Worm (Caenorhabditis elegans): ENCODE results near the gene tag-340.

DNA sequence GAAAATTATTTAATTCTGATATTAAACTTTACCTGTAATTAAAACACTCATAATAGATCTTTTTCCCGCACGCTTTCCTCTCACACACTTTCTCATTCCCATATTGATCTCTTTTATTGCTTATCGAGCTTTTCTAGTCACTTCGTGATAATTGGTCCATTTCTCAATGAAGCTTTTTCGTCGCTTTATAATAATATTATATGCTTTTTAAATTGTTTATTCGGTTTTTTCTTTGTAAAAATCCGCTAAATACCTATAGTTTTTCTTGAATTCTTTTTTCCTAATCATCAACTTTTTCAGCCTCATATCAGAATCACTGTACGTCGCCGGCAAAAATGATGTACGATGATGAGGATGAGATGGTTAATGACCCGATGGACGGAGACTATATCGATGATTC, 39.0 kb downstream of the tag-340 start, which contains the start of gene rpb-2:
- TF ChIP-seq unc-3 (GFP tag; conservative IDR thresholded peaks at IDR 0.05) (no peak), unc-3 (tag; optimal IDR thresholded peaks at IDR 0.05) (no peak), nhr-11 (tag; optimal IDR thresholded peaks at IDR 0.05) (no peak), syd-9 (tag; optimal IDR thresholded peaks at IDR 0.05) (no peak), ceh-18 (tag; optimal IDR thresholded peaks at IDR 0.05) (no peak), lim-6 (tag; optimal IDR thresholded peaks at IDR 0.05) (no peak), ceh-2 (tag; optimal IDR thresholded peaks at IDR 0.05) (no peak), pag-3 (tag; optimal IDR thresholded peaks at IDR 0.05; ENCODE audit: borderline replicate concordance) (no peak), elt-2 (tag; optimal IDR thresholded peaks at IDR 0.05) (no peak)
